Fruit fly (Drosophila melanogaster): ENCODE data around the gene CG14391.
A peak's percentile ranks its signal among the peaks of the same experiment; 100 is the strongest.

CG14391 gene

dm6 chr3R:12697571-12698039 lies 3.0 kb upstream of the CG14391 start:
- TF ChIP-seq CG13624 (GFP tag; optimal IDR thresholded peaks at IDR 0.05) (no peak), CG14965 (GFP tag; optimal IDR thresholded peaks at IDR 0.05; ENCODE audit: borderline replicate concordance) (no peak), stwl (tag; optimal IDR thresholded peaks at IDR 0.05) (peak; percentile 64), nerfin-1 (tag; optimal IDR thresholded peaks at IDR 0.05) (no peak), lola (GFP tag; optimal IDR thresholded peaks at IDR 0.05) (no peak), CG6813 (GFP tag; optimal IDR thresholded peaks at IDR 0.05) (no peak), CG31441 (GFP tag; IDR thresholded peaks at IDR 0.05) (no peak), CG18476 (GFP tag; optimal IDR thresholded peaks at IDR 0.05) (no peak), CG16813 (GFP tag; IDR thresholded peaks at IDR 0.05; ENCODE audit: partially characterized antibody) (peak; percentile 68), CG7963 (GFP tag; IDR thresholded peaks at IDR 0.05; ENCODE audit: partially characterized antibody) (no peak), HLH4C (GFP tag; IDR thresholded peaks at IDR 0.05; ENCODE audit: partially characterized antibody) (peak; percentile 63; the same call in 2 of the 3 replicates), CG10959 (GFP tag; IDR thresholded peaks at IDR 0.05) (no peak), Ptx1 (GFP tag; IDR thresholded peaks at IDR 0.05) (no peak), cad (GFP tag; optimal IDR thresholded peaks at IDR 0.05) (no peak), Gug (GFP tag; IDR thresholded peaks at IDR 0.05) (no peak), CG4854 (GFP tag; optimal IDR thresholded peaks at IDR 0.05) (no peak), MESR4 (GFP tag; optimal IDR thresholded peaks at IDR 0.05) (peak; percentile 94), CG11560 (tag; IDR thresholded peaks at IDR 0.05) (no peak), CG32767 (GFP tag; IDR thresholded peaks at IDR 0.05) (peak; percentile 45; the same call in 1 of the 2 replicates), tgo (GFP tag; IDR thresholded peaks at IDR 0.05) (no peak), CG17802 (tag; optimal IDR thresholded peaks at IDR 0.05) (no peak), gsb-n (tag; optimal IDR thresholded peaks at IDR 0.05) (no peak), CG18764 (GFP tag; optimal IDR thresholded peaks at IDR 0.05) (no peak), CG11696 (GFP tag; IDR thresholded peaks at IDR 0.05) (no peak), Atf6 (GFP tag; IDR thresholded peaks at IDR 0.05) (no peak), Doc3 (GFP tag; IDR thresholded peaks at IDR 0.05; ENCODE audit: partially characterized antibody) (peak; percentile 50; the same call in 1 of the 3 replicates), CG12744 (GFP tag; optimal IDR thresholded peaks at IDR 0.05) (no peak), Fer2 (tag; optimal IDR thresholded peaks at IDR 0.05) (no peak), Hmr (GFP tag; optimal IDR thresholded peaks at IDR 0.05) (peak; percentile 6), Rx (GFP tag; IDR thresholded peaks at IDR 0.05) (no peak), CG7556 (GFP tag; optimal IDR thresholded peaks at IDR 0.05) (no peak), pfk (GFP tag; optimal IDR thresholded peaks at IDR 0.05) (no peak), bbx (GFP tag; IDR thresholded peaks at IDR 0.05; ENCODE audit: partially characterized antibody) (peak; percentile 43; the same call in 1 of the 2 replicates), CG11695 (GFP tag; IDR thresholded peaks at IDR 0.05) (no peak), CG15601 (tag; optimal IDR thresholded peaks at IDR 0.05) (peak; percentile 40), Ets97D (GFP tag; optimal IDR thresholded peaks at IDR 0.05) (peak; percentile 63), twi (tag; optimal IDR thresholded peaks at IDR 0.05) (no peak), HLH54F (GFP tag; optimal IDR thresholded peaks at IDR 0.05) (no peak), CG10267 (tag; optimal IDR thresholded peaks at IDR 0.05) (peak; percentile 59), Tbp (GFP tag; optimal IDR thresholded peaks at IDR 0.05) (no peak), Mad (GFP tag; optimal IDR thresholded peaks at IDR 0.05) (peak; percentile 1), Dref (GFP tag; IDR thresholded peaks at IDR 0.05) (peak; percentile 79), scrt (GFP tag; optimal IDR thresholded peaks at IDR 0.05) (no peak), nom (GFP tag; optimal IDR thresholded peaks at IDR 0.05) (peak; percentile 40), CG10147 (GFP tag; optimal IDR thresholded peaks at IDR 0.05) (peak; percentile 21), CG6654 (GFP tag; optimal IDR thresholded peaks at IDR 0.05) (no peak), Mes4 (GFP tag; optimal IDR thresholded peaks at IDR 0.05) (no peak), vvl (GFP tag; IDR thresholded peaks at IDR 0.05) (no peak), ssp (GFP tag; IDR thresholded peaks at IDR 0.05) (no peak), CG4360 (GFP tag; IDR thresholded peaks at IDR 0.05) (no peak)
